Worm (Caenorhabditis elegans) whole organism, midembryonic: Measurements from ENCODE around the gene F58G6.3.

Experiments
- T22C8.4 ChIP-seq: fragments of 200-800 bp; sonication (Bioruptor generic); IDR thresholded peaks from 2 replicates; pipeline ENCODE4 v1.3.6; 2022; ENCODE audit warnings: missing genetic modification characterization, missing compliant biosample characterization
- cog-1 ChIP-seq: sonication (generic microtip); optimal IDR thresholded peaks from 2 replicates; lab custom pipeline; 2016; ENCODE audit warnings: missing genetic modification characterization, missing compliant biosample characterization
- flt-1 ChIP-seq: fragments of 200-800 bp; sonication (Bioruptor generic); IDR thresholded peaks from 2 replicates; pipeline ENCODE4 v1.3.6; 2022; ENCODE audit warnings: missing genetic modification characterization, missing compliant biosample characterization
- klf-2 ChIP-seq: fragments of 200-800 bp; sonication (Bioruptor generic); conservative IDR thresholded peaks from 2 replicates; pipeline ENCODE4 v1.3.6; 2022; ENCODE audit warnings: missing genetic modification reagents, missing genetic modification characterization, missing compliant biosample characterization
- med-1 ChIP-seq: sonication (generic microtip); optimal IDR thresholded peaks from 2 replicates; lab custom pipeline; 2017; ENCODE audit warnings: missing genetic modification characterization, mild to moderate bottlenecking, missing compliant biosample characterization, antibody characterized with exemption, missing genetic modification reagents; ENCODE audit not compliant: insufficient read depth
- ref-1 ChIP-seq: fragments of 200-800 bp; sonication (Bioruptor generic); conservative IDR thresholded peaks from 2 replicates; pipeline ENCODE4 v1.3.6; 2022; ENCODE audit warnings: missing genetic modification reagents, missing genetic modification characterization, missing compliant biosample characterization
- tab-1 ChIP-seq: fragments of 200-800 bp; sonication (Bioruptor generic); IDR thresholded peaks from 2 replicates; pipeline ENCODE4 v1.3.6; 2022; ENCODE audit warnings: missing genetic modification characterization, missing compliant biosample characterization
- ztf-23 ChIP-seq: fragments of 200-800 bp; sonication (Bioruptor generic); IDR thresholded peaks from 2 replicates; pipeline ENCODE4 v1.3.6; 2022; ENCODE audit warnings: missing genetic modification reagents, missing genetic modification characterization, missing compliant biosample characterization
- ztf-29 ChIP-seq: fragments of 200-800 bp; sonication (Bioruptor generic); IDR thresholded peaks from 2 replicates; pipeline ENCODE4 v1.3.6; 2022; ENCODE audit warnings: missing genetic modification reagents, missing genetic modification characterization, missing compliant biosample characterization

Gene F58G6.3

DNA sequence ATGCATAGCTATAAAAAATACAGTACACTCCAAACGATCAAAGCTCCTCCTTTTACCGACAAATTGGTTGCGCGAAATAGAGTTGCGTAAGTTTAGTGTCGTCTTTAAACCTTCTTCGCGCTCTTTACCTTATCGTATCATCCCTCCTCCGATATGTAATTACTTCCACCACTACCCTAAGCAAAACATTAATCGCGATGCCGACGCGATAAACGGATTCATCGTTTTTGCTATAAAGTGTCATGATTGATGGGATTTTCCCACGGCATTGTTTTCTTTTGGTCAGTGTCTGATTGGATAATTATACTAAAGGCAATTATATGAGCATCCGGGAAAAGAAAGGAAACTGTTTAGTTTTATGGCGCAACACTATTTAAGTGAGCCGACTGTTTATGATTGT lies 34.5 kb upstream of the F58G6.3 start:
- TF ChIP-seq tab-1 (GFP tag; lab: Robert Waterston, UW): no peak
- TF ChIP-seq ztf-23 (GFP tag; lab: Robert Waterston, UW): no peak
- TF ChIP-seq med-1 (GFP tag; lab: Kevin White, UChicago): no peak
- no peak for TF ChIP-seq cog-1 (tag; lab: Kevin White, UChicago)
- TF ChIP-seq klf-2 (GFP tag; lab: Robert Waterston, UW): no peak
- no peak for TF ChIP-seq ref-1 (GFP tag; lab: Robert Waterston, UW)
- TF ChIP-seq flt-1 (GFP tag; lab: Robert Waterston, UW): no peak
- no peak for TF ChIP-seq ztf-29 (GFP tag; lab: Robert Waterston, UW)
- no peak for TF ChIP-seq T22C8.4 (GFP tag; lab: Robert Waterston, UW)

DNA sequence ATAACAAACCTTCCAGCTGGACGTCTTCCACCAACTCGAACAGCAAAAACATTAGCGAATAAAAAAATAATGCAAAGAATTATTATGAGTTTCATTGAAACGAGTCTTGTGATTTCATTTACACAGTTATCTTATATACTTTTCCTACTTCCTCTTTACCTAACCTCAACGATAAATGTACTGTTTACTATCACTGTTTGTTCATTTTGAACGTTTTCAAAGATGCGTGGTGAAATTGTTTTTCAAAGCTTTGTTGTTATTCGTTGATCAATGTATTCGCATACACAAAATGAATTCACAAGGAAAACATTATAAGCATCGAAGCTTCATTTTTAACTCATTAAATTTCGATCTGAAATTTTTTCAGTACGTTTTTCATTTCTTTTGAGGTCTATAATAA lies 31.1 kb upstream of the F58G6.3 start, which contains the start of gene W09C2.7:
Gene W09C2.7, minus strand, starts transcription at position 101 of the 400 bp plus-strand sequence.
- TF ChIP-seq ref-1 (GFP tag; lab: Robert Waterston, UW) (no peak), ztf-29 (GFP tag; lab: Robert Waterston, UW) (no peak), med-1 (GFP tag; lab: Kevin White, UChicago) (no peak), klf-2 (GFP tag; lab: Robert Waterston, UW) (no peak), flt-1 (GFP tag; lab: Robert Waterston, UW) (no peak), tab-1 (GFP tag; lab: Robert Waterston, UW) (no peak), T22C8.4 (GFP tag; lab: Robert Waterston, UW) (no peak)

DNA sequence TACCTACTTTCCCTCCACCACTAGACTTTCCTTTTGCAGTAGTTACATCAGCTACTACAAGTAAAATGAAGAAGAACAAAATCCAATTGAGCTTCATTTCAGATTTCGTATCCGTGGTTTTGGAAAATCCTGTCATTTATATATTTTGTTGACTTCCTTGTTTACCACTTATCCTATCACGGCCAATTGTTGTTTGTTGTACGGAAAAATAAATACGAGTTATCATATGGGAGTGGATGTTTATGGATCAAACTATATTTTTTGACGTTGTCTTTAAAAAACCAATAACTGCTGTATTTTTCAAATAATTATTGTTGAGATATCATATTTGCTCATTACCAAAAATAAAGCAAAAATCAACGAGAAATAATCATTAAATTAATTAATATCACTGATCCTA lies 30.1 kb upstream of the F58G6.3 start, which contains the start of gene W09C2.9:
Gene W09C2.9, minus strand, starts transcription at position 101 of the 400 bp plus-strand sequence.
- no peak for TF ChIP-seq ztf-23 (GFP tag; lab: Robert Waterston, UW)
- no peak for TF ChIP-seq tab-1 (GFP tag; lab: Robert Waterston, UW)
- no peak for TF ChIP-seq ztf-29 (GFP tag; lab: Robert Waterston, UW)
- no peak for TF ChIP-seq flt-1 (GFP tag; lab: Robert Waterston, UW)
- TF ChIP-seq cog-1 (tag; lab: Kevin White, UChicago): no peak
- no peak for TF ChIP-seq T22C8.4 (GFP tag; lab: Robert Waterston, UW)
- TF ChIP-seq ref-1 (GFP tag; lab: Robert Waterston, UW): no peak
- TF ChIP-seq med-1 (GFP tag; lab: Kevin White, UChicago): no peak
- no peak for TF ChIP-seq klf-2 (GFP tag; lab: Robert Waterston, UW)

DNA sequence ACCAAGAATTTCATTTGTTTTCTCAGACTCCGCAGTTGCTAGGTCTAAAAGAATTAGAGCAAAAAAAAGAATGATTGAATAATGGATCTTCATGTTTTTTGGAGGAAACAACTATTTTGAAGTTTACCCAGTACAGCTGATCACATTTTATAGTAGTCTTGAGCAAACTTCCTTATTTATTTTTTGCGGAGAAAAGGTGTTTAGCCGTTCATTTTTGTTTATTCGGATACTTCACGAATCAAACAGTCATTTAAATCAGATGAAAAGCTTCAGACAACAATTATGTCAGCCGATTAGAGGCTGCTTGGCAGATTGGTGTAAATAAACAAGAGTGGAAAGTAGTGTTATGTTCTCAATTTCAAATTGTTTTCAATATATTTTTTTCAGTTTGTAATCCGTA lies 29.1 kb upstream of the F58G6.3 start, which contains the start of gene W09C2.8:
Gene W09C2.8, minus strand, starts transcription at position 101 of the 400 bp plus-strand sequence.
- TF ChIP-seq cog-1 (tag; lab: Kevin White, UChicago) (no peak), ztf-29 (GFP tag; lab: Robert Waterston, UW) (no peak), med-1 (GFP tag; lab: Kevin White, UChicago) (no peak), flt-1 (GFP tag; lab: Robert Waterston, UW) (no peak), klf-2 (GFP tag; lab: Robert Waterston, UW) (no peak), ztf-23 (GFP tag; lab: Robert Waterston, UW) (no peak), T22C8.4 (GFP tag; lab: Robert Waterston, UW) (no peak), ref-1 (GFP tag; lab: Robert Waterston, UW) (no peak), tab-1 (GFP tag; lab: Robert Waterston, UW) (no peak)

DNA sequence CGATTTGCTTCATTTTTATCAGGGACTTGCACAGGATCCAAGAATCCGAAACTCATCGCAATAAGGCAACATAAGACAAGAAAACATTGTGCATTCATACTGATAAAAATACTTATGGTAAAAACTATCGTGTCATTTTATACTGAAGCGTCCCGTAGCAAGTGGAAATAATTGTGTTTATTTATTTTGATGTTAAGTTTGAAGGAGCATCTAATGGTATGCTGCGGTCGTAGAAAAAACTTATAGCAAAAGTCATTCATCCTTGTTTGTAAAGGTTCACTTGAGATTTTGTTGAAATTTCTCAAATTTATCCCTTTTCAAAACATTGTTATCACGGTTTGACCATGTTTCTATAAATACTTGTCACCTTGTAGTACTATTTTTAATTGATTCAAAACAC lies 28.4 kb upstream of the F58G6.3 start, which contains the start of gene W09C2.10:
Gene W09C2.10, minus strand, starts transcription at position 101 of the 400 bp plus-strand sequence.
- no peak for TF ChIP-seq klf-2 (GFP tag; lab: Robert Waterston, UW)
- TF ChIP-seq cog-1 (tag; lab: Kevin White, UChicago): no peak
- no peak for TF ChIP-seq T22C8.4 (GFP tag; lab: Robert Waterston, UW)
- TF ChIP-seq flt-1 (GFP tag; lab: Robert Waterston, UW): no peak

DNA sequence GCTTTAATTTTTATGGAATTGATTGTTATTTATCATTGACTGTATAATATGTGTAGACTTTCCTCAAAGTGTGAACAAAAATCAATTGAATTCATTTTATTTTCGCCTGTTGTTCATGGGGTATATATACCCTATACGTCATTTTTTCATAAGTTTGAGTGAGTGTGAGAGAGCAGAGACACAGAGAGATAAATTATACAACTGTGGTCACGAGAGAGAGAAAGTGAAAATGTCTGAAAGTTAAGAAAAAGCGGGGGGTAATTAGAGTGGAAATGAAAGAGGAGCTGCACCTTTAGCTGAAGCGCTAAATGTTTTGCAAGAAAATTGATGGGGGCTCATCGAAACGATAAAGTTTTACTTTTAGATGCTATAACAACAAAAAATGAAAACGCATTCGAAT lies 27.5 kb upstream of the F58G6.3 start:
- TF ChIP-seq med-1 (GFP tag; lab: Kevin White, UChicago) (no peak), T22C8.4 (GFP tag; lab: Robert Waterston, UW) (no peak), klf-2 (GFP tag; lab: Robert Waterston, UW) (no peak), tab-1 (GFP tag; lab: Robert Waterston, UW) (no peak), cog-1 (tag; lab: Kevin White, UChicago) (no peak), ztf-29 (GFP tag; lab: Robert Waterston, UW) (no peak), ztf-23 (GFP tag; lab: Robert Waterston, UW) (no peak), flt-1 (GFP tag; lab: Robert Waterston, UW) (no peak), ref-1 (GFP tag; lab: Robert Waterston, UW) (no peak)

DNA sequence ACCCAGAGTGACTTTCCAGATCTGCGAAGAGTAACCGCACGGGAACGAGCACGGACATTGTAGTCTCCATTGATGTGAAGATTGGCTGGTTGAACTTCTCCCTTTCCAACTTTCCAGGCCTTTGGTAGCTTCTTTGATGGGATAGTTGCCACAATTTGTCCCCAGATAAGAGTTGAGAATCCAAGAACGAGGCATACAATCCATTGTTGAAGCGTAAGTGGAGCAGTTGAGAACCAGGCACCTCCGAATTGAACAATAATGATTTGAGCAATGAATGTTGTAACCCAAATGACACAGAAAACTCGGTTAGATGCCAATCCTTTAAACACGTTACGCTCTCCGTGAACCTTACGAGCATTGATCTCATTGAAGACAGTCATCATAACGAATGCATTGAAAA lies 26.3 kb upstream of the F58G6.3 start:
- TF ChIP-seq ref-1 (GFP tag; lab: Robert Waterston, UW): no peak
- no peak for TF ChIP-seq ztf-29 (GFP tag; lab: Robert Waterston, UW)
- no peak for TF ChIP-seq klf-2 (GFP tag; lab: Robert Waterston, UW)
- TF ChIP-seq ztf-23 (GFP tag; lab: Robert Waterston, UW): no peak
- no peak for TF ChIP-seq tab-1 (GFP tag; lab: Robert Waterston, UW)
- no peak for TF ChIP-seq med-1 (GFP tag; lab: Kevin White, UChicago)
- no peak for TF ChIP-seq T22C8.4 (GFP tag; lab: Robert Waterston, UW)
- TF ChIP-seq cog-1 (tag; lab: Kevin White, UChicago): no peak
- no peak for TF ChIP-seq flt-1 (GFP tag; lab: Robert Waterston, UW)

DNA sequence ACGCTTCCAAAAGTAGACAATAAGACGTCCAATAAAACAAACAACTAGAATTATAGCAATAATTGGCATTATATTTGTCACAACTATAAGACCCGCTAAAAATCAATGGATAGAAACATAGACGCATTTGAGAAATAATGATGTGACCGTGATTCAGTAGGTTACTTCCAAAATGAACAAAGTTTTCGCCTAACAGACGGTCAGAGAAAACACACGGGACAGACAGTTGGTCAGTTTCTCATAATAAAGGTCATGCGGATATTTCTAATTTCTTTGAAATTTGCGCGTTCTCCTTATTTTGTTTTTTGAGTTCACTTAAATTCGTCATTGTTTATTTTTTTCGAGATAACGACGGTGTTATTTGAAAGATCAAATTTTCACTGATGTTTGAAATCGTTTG lies 21.8 kb upstream of the F58G6.3 start:
- TF ChIP-seq ztf-29 (GFP tag; lab: Robert Waterston, UW): no peak
- no peak for TF ChIP-seq flt-1 (GFP tag; lab: Robert Waterston, UW)
- no peak for TF ChIP-seq klf-2 (GFP tag; lab: Robert Waterston, UW)
- no peak for TF ChIP-seq med-1 (GFP tag; lab: Kevin White, UChicago)
- no peak for TF ChIP-seq ztf-23 (GFP tag; lab: Robert Waterston, UW)
- TF ChIP-seq tab-1 (GFP tag; lab: Robert Waterston, UW): no peak
- no peak for TF ChIP-seq ref-1 (GFP tag; lab: Robert Waterston, UW)
- no peak for TF ChIP-seq cog-1 (tag; lab: Kevin White, UChicago)
- TF ChIP-seq T22C8.4 (GFP tag; lab: Robert Waterston, UW): no peak

DNA sequence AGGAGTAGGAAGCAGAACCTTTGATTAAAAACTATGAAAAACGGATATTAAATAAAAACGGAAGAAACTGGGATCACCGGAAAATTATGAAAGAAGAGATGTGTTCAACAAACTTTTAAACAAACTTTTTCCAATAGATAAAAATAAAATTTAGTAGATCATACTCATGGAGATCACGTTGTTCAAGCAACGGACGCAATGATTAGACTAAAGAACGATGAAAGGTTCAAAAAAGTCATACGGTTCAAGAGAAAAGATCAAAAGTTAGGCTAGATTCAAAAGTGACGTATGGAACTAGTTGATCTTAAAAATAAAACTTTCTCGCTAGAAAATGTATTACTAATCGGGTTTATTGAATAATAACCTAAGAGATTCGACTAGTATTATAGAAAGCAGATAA lies 21.2 kb upstream of the F58G6.3 start:
- no peak for TF ChIP-seq T22C8.4 (GFP tag; lab: Robert Waterston, UW)
- TF ChIP-seq klf-2 (GFP tag; lab: Robert Waterston, UW): no peak
- TF ChIP-seq ztf-23 (GFP tag; lab: Robert Waterston, UW): no peak
- TF ChIP-seq med-1 (GFP tag; lab: Kevin White, UChicago): no peak
- no peak for TF ChIP-seq cog-1 (tag; lab: Kevin White, UChicago)
- TF ChIP-seq flt-1 (GFP tag; lab: Robert Waterston, UW): no peak
- no peak for TF ChIP-seq ref-1 (GFP tag; lab: Robert Waterston, UW)
- no peak for TF ChIP-seq tab-1 (GFP tag; lab: Robert Waterston, UW)
- no peak for TF ChIP-seq ztf-29 (GFP tag; lab: Robert Waterston, UW)
